Worm (Caenorhabditis elegans) whole organism, young adult: Measurements from ENCODE around the gene C52B9.10.
A peak's percentile ranks its signal among the peaks of the same experiment; 100 is the strongest.

ENCODE experiments used
- B0019.2 ChIP-seq: fragments of 200-800 bp; sonication (Bioruptor generic); conservative IDR thresholded peaks from 2 replicates; pipeline ENCODE4 v1.3.6; 2022; ENCODE audit warnings: missing genetic modification reagents, missing genetic modification characterization, missing compliant biosample characterization
- F10E7.11 ChIP-seq: sonication (generic microtip); optimal IDR thresholded peaks from 2 replicates; lab custom pipeline; 2017; ENCODE audit warnings: mild to moderate bottlenecking, missing genetic modification characterization, moderate library complexity, missing compliant biosample characterization
- F22D6.2 ChIP-seq: sonication (generic microtip); optimal IDR thresholded peaks from 2 replicates; lab custom pipeline; 2016; ENCODE audit warnings: mild to moderate bottlenecking, missing genetic modification characterization, missing compliant biosample characterization
- F39B2.1 ChIP-seq: fragments of 200-800 bp; sonication (Bioruptor generic); IDR thresholded peaks from 2 replicates; pipeline ENCODE4 v1.3.6; 2022; ENCODE audit warnings: missing genetic modification reagents, missing genetic modification characterization, missing compliant biosample characterization
- F55B11.4 ChIP-seq: sonication (generic microtip); optimal IDR thresholded peaks from 2 replicates; lab custom pipeline; 2016; ENCODE audit warnings: missing compliant biosample characterization, missing genetic modification characterization, borderline replicate concordance; ENCODE audit not compliant: insufficient read depth
- F57C9.4 ChIP-seq: sonication (generic microtip); optimal IDR thresholded peaks from 2 replicates; lab custom pipeline; 2017; ENCODE audit warnings: mild to moderate bottlenecking, missing genetic modification characterization, missing compliant biosample characterization
- K11D2.4 ChIP-seq: fragments of 200-800 bp; sonication (Bioruptor generic); IDR thresholded peaks from 2 replicates; pipeline ENCODE4 v1.3.6; 2022; ENCODE audit warnings: missing genetic modification reagents, missing genetic modification characterization, missing compliant biosample characterization
- aptf-2 ChIP-seq: fragments of 200-800 bp; sonication (Bioruptor generic); conservative IDR thresholded peaks from 2 replicates; pipeline ENCODE4 v1.3.6; 2022; ENCODE audit warnings: missing genetic modification reagents, missing genetic modification characterization, missing compliant biosample characterization
- attf-3 ChIP-seq: fragments of 200-800 bp; sonication (Bioruptor generic); conservative IDR thresholded peaks from 2 replicates; pipeline ENCODE4 v1.3.6; 2022; ENCODE audit warnings: missing genetic modification reagents, missing genetic modification characterization, missing compliant biosample characterization
- attf-5 ChIP-seq: fragments of 200-800 bp; sonication (Bioruptor generic); optimal IDR thresholded peaks from 2 replicates; lab custom pipeline; 2018; ENCODE audit warnings: mild to moderate bottlenecking, missing genetic modification characterization, missing compliant biosample characterization
- bed-1 ChIP-seq: fragments of 200-800 bp; sonication (Bioruptor generic); IDR thresholded peaks from 2 replicates; pipeline ENCODE4 v1.3.6; 2022; ENCODE audit warnings: missing genetic modification reagents, missing genetic modification characterization, missing compliant biosample characterization
- bed-2 ChIP-seq: fragments of 200-800 bp; sonication (Bioruptor generic); IDR thresholded peaks from 2 replicates; pipeline ENCODE4 v1.3.6; 2022; ENCODE audit warnings: missing genetic modification reagents, missing genetic modification characterization, missing compliant biosample characterization
- ccch-3 ChIP-seq: fragments of 200-800 bp; sonication (Bioruptor generic); optimal IDR thresholded peaks from 2 replicates; lab custom pipeline; 2018; ENCODE audit warnings: mild to moderate bottlenecking, missing genetic modification characterization, missing compliant biosample characterization
- cebp-1 ChIP-seq, 2 experiments: fragments of 200-800 bp in 1 of 2; sonication (Bioruptor generic) in 1 of 2; sonication (generic microtip) in 1 of 2; IDR thresholded peaks in 1 of 2; optimal IDR thresholded peaks in 1 of 2; 2 replicates each; pipeline versions ENCODE4 v1.3.6 to Lab custom; 2017 to 2022; ENCODE audit warnings: missing compliant biosample characterization in 2 of 2, missing genetic modification characterization in 2 of 2, mild to moderate bottlenecking in 1 of 2, missing genetic modification reagents in 1 of 2, moderate library complexity in 1 of 2
- cebp-2 ChIP-seq: fragments of 200-800 bp; sonication (Bioruptor generic); IDR thresholded peaks from 2 replicates; pipeline ENCODE4 v1.3.6; 2022; ENCODE audit warnings: missing genetic modification characterization, missing compliant biosample characterization
- ceh-100 ChIP-seq: fragments of 200-800 bp; sonication (Bioruptor generic); IDR thresholded peaks from 2 replicates; pipeline ENCODE4 v1.3.6; 2022; ENCODE audit warnings: missing genetic modification reagents, missing genetic modification characterization, missing compliant biosample characterization
- ceh-27 ChIP-seq: fragments of 200-800 bp; sonication (Bioruptor generic); optimal IDR thresholded peaks from 2 replicates; lab custom pipeline; 2018; ENCODE audit warnings: mild to moderate bottlenecking, missing genetic modification characterization, moderate library complexity, missing compliant biosample characterization
- ceh-79 ChIP-seq: sonication (generic microtip); optimal IDR thresholded peaks from 2 replicates; lab custom pipeline; 2017; ENCODE audit warnings: mild to moderate bottlenecking, missing genetic modification characterization, missing compliant biosample characterization
- die-1 ChIP-seq: sonication (generic microtip); optimal IDR thresholded peaks from 2 replicates; lab custom pipeline; 2016; ENCODE audit warnings: missing genotype, mild to moderate bottlenecking, missing genetic modification characterization, missing compliant biosample characterization
- dox-1 ChIP-seq: fragments of 200-800 bp; sonication (Bioruptor generic); IDR thresholded peaks from 2 replicates; pipeline ENCODE4 v1.3.6; 2022; ENCODE audit warnings: missing genetic modification reagents, missing genetic modification characterization, missing compliant biosample characterization
- egrh-3 ChIP-seq: fragments of 200-800 bp; sonication (Bioruptor generic); IDR thresholded peaks from 2 replicates; pipeline ENCODE4 v1.3.6; 2022; ENCODE audit warnings: missing genetic modification reagents, missing genetic modification characterization, missing compliant biosample characterization
- ekl-4 ChIP-seq: fragments of 200-800 bp; sonication (Bioruptor generic); IDR thresholded peaks from 2 replicates; pipeline ENCODE4 v1.3.6; 2022; ENCODE audit warnings: missing genetic modification reagents, missing genetic modification characterization, missing compliant biosample characterization
- hmg-1.2 ChIP-seq: fragments of 200-800 bp; sonication (Bioruptor generic); IDR thresholded peaks from 2 replicates; pipeline ENCODE4 v1.3.6; 2022; ENCODE audit warnings: missing genetic modification reagents, missing genetic modification characterization, missing compliant biosample characterization
- hrde-1 ChIP-seq: sonication (generic microtip); optimal IDR thresholded peaks from 2 replicates; lab custom pipeline; 2016; ENCODE audit warnings: missing genetic modification characterization, mild to moderate bottlenecking, missing compliant biosample characterization, moderate library complexity, missing genotype, missing genetic modification reagents, borderline replicate concordance
- lag-1 ChIP-seq: fragments of 200-800 bp; sonication (Bioruptor generic); IDR thresholded peaks from 2 replicates; pipeline ENCODE4 v1.3.6; 2022; ENCODE audit warnings: missing genetic modification reagents, missing genetic modification characterization, missing compliant biosample characterization
- let-526 ChIP-seq: fragments of 200-800 bp; sonication (Bioruptor generic); IDR thresholded peaks from 2 replicates; pipeline ENCODE4 v1.3.6; 2022; ENCODE audit warnings: missing genetic modification reagents, missing genetic modification characterization, missing compliant biosample characterization
- let-607 ChIP-seq, 2 experiments: fragments of 200-800 bp in 1 of 2; sonication (Bioruptor generic) in 1 of 2; sonication (generic microtip) in 1 of 2; optimal IDR thresholded peaks; 2 replicates each; lab custom pipeline; 2016 to 2018; ENCODE audit warnings: mild to moderate bottlenecking in 2 of 2, missing compliant biosample characterization in 2 of 2, missing genetic modification characterization in 2 of 2, moderate library complexity in 2 of 2, missing genotype in 1 of 2
- lin-40 ChIP-seq: sonication (generic microtip); optimal IDR thresholded peaks from 2 replicates; lab custom pipeline; 2016; ENCODE audit warnings: missing genetic modification characterization, mild to moderate bottlenecking, missing compliant biosample characterization, missing genotype, missing genetic modification reagents
- lsy-27 ChIP-seq: sonication (generic microtip); optimal IDR thresholded peaks from 2 replicates; lab custom pipeline; 2017; ENCODE audit warnings: missing genetic modification characterization, mild to moderate bottlenecking, missing compliant biosample characterization, antibody characterized with exemption, missing genotype, borderline replicate concordance; ENCODE audit not compliant: insufficient read depth
- mxl-1 ChIP-seq: sonication (generic microtip); optimal IDR thresholded peaks from 2 replicates; lab custom pipeline; 2016; ENCODE audit warnings: missing genetic modification characterization, missing compliant biosample characterization
- nhr-80 ChIP-seq: sonication (generic microtip); optimal IDR thresholded peaks from 2 replicates; lab custom pipeline; 2016; ENCODE audit warnings: missing genetic modification characterization, missing compliant biosample characterization
- nhr-90 ChIP-seq: sonication (generic microtip); optimal IDR thresholded peaks from 2 replicates; lab custom pipeline; 2016; ENCODE audit warnings: missing genotype, mild to moderate bottlenecking, missing genetic modification characterization, missing compliant biosample characterization
- snpc-3.4 ChIP-seq: sonication (generic microtip); optimal IDR thresholded peaks from 2 replicates; lab custom pipeline; 2017; ENCODE audit warnings: missing genetic modification characterization, mild to moderate bottlenecking, missing compliant biosample characterization, antibody characterized with exemption, moderate library complexity, missing genotype, missing genetic modification reagents
- unc-130 ChIP-seq: sonication (generic microtip); optimal IDR thresholded peaks from 2 replicates; lab custom pipeline; 2016; ENCODE audit warnings: missing genetic modification reagents, missing genetic modification characterization, missing compliant biosample characterization
- zfh-2 ChIP-seq: fragments of 200-800 bp; sonication (Bioruptor generic); conservative IDR thresholded peaks from 2 replicates; pipeline ENCODE4 v1.3.6; 2022; ENCODE audit warnings: missing genetic modification reagents, missing genetic modification characterization, missing compliant biosample characterization
- ztf-25 ChIP-seq: fragments of 200-800 bp; sonication (Bioruptor generic); IDR thresholded peaks from 2 replicates; pipeline ENCODE4 v1.3.6; 2022; ENCODE audit warnings: missing genetic modification reagents, missing genetic modification characterization, missing compliant biosample characterization
- ztf-28 ChIP-seq: fragments of 200-800 bp; sonication (Bioruptor generic); IDR thresholded peaks from 2 replicates; pipeline ENCODE4 v1.3.6; 2022; ENCODE audit warnings: missing genetic modification reagents, missing genetic modification characterization, missing compliant biosample characterization
- ztf-6 ChIP-seq: fragments of 200-800 bp; sonication (Bioruptor generic); IDR thresholded peaks from 2 replicates; pipeline ENCODE4 v1.3.6; 2022; ENCODE audit warnings: missing genetic modification reagents, missing genetic modification characterization, missing compliant biosample characterization

Gene C52B9.10

ce11 chrX:4256761-4257160 is 17.0 kb upstream of the C52B9.10 start, which contains the start of gene srv-6:
Gene srv-6, plus strand, starts transcription at chrX:4257061.
- no peak for TF ChIP-seq snpc-3.4 (tag; lab: Kevin White, UChicago)
- TF ChIP-seq, all 124 proteins: peak for 0

- no peak for TF ChIP-seq ceh-79 (tag; lab: Kevin White, UChicago)
- no peak for TF ChIP-seq F55B11.4 (tag; lab: Kevin White, UChicago)
- TF ChIP-seq lin-40 (tag; lab: Kevin White, UChicago): peak; percentile 28
- peak in 1 of 2 experiments; percentile 8 for TF ChIP-seq let-607 (tag; optimal IDR thresholded peaks at IDR 0.05; lab: Kevin White, UChicago)
- TF ChIP-seq hmg-1.2 (GFP tag; lab: Robert Waterston, UW): peak; percentile 56; the same call in 1 of the 2 replicates
- TF ChIP-seq nhr-80 (tag; lab: Kevin White, UChicago): peak; percentile 16
- 0 out of 2 replicates have a peak, but pooled peaks have one; percentile 47 for TF ChIP-seq aptf-2
- no peak for TF ChIP-seq ekl-4 (GFP tag; lab: Robert Waterston, UW)
- TF ChIP-seq B0019.2 (GFP tag; lab: Robert Waterston, UW): no peak
- no peak for TF ChIP-seq bed-1 (GFP tag; lab: Robert Waterston, UW)
- no peak for TF ChIP-seq ztf-6 (GFP tag; lab: Robert Waterston, UW)
- TF ChIP-seq attf-5 (GFP tag; lab: Kevin White, UChicago): peak; percentile 19
- TF ChIP-seq ceh-100: no peak
Observed at ce11 chrX:4260297-4260696, 13.4 kb upstream of the C52B9.10 start, which contains the start of gene C52B9.4. Gene C52B9.4, plus strand, starts transcription at chrX:4260652.

ce11 chrX:4263820-4264219 is 9.9 kb upstream of the C52B9.10 start:
- TF ChIP-seq K11D2.4 (GFP tag; lab: Robert Waterston, UW) (no peak), F10E7.11 (no peak), ceh-79 (tag; lab: Kevin White, UChicago) (no peak), snpc-3.4 (tag; lab: Kevin White, UChicago) (no peak), mxl-1 (tag; lab: Kevin White, UChicago) (no peak), lsy-27 (tag; lab: Kevin White, UChicago) (no peak), dox-1 (no peak), attf-3 (GFP tag; lab: Robert Waterston, UW) (no peak), die-1 (no peak), ztf-25 (no peak), unc-130 (GFP tag; lab: Kevin White, UChicago) (no peak), let-526 (GFP tag; lab: Robert Waterston, UW) (no peak), hrde-1 (tag; lab: Kevin White, UChicago) (no peak), F57C9.4 (tag; lab: Kevin White, UChicago) (no peak), ccch-3 (no peak)

- TF ChIP-seq F39B2.1 (GFP tag; lab: Robert Waterston, UW): no peak
- TF ChIP-seq egrh-3 (GFP tag; lab: Robert Waterston, UW): peak; percentile 77
- peak; percentile 50; the same call in 1 of the 2 replicates for TF ChIP-seq K11D2.4 (GFP tag; lab: Robert Waterston, UW)
- TF ChIP-seq bed-2 (GFP tag; lab: Robert Waterston, UW): 0 out of 2 replicates have a peak, but pooled peaks have one; percentile 26
- TF ChIP-seq unc-130 (GFP tag; lab: Kevin White, UChicago): no peak
- TF ChIP-seq hmg-1.2 (GFP tag; lab: Robert Waterston, UW): peak; percentile 64; the same call in 1 of the 2 replicates
- peak; percentile 52 for TF ChIP-seq nhr-80 (tag; lab: Kevin White, UChicago)
- no peak for TF ChIP-seq lag-1 (GFP tag; lab: Robert Waterston, UW)
- no peak for TF ChIP-seq cebp-2 (GFP tag; lab: Robert Waterston, UW)
- peak; percentile 35 for TF ChIP-seq lin-40 (tag; lab: Kevin White, UChicago)
- TF ChIP-seq attf-5 (GFP tag; lab: Kevin White, UChicago): peak; percentile 16
- TF ChIP-seq ceh-27 (GFP tag; lab: Kevin White, UChicago): peak; percentile 52
- peak; percentile 89 for TF ChIP-seq zfh-2 (GFP tag; lab: Robert Waterston, UW)
- no peak for TF ChIP-seq ztf-28 (GFP tag; lab: Robert Waterston, UW)
- peak; percentile 3 for TF ChIP-seq F22D6.2 (tag; lab: Kevin White, UChicago)
- TF ChIP-seq attf-3 (GFP tag; lab: Robert Waterston, UW): no peak
- TF ChIP-seq nhr-90 (tag; lab: Kevin White, UChicago): peak; percentile 3
- TF ChIP-seq cebp-1 (GFP tag; IDR thresholded peaks at IDR 0.05; lab: Robert Waterston, UW): no peak
- peak; percentile 60 for TF ChIP-seq cebp-1 (tag; optimal IDR thresholded peaks at IDR 0.05; lab: Kevin White, UChicago)
Observed at ce11 chrX:4265283-4265907, 8.3 kb upstream of the C52B9.10 start, which contains the start of gene coel-1. Gene coel-1, plus strand, starts transcription at chrX:4265663.
